Fruit fly (Drosophila melanogaster) whole organism, embryonic: ENCODE results near the gene temp.
A peak's percentile ranks its signal among the peaks of the same experiment; 100 is the strongest.

ENCODE experiments used
- ATbp ChIP-seq: fragments of 200-800 bp; sonication (Bioruptor generic); optimal IDR thresholded peaks from 2 replicates; lab custom pipeline; 2017; ENCODE audit warnings: missing biosample characterization, mild to moderate bottlenecking, missing genetic modification characterization, missing genetic modification reagents
- Aef1 ChIP-seq: fragments of 200-800 bp; sonication (Bioruptor generic); IDR thresholded peaks from 3 replicates; pipeline ENCODE4 v1.3.6; 2022; ENCODE audit warnings: missing biosample characterization, missing genetic modification characterization
- BEAF-32 ChIP-seq: fragments of 200-800 bp; sonication (Bioruptor generic); optimal IDR thresholded peaks from 3 replicates; lab custom pipeline; 2017; ENCODE audit warnings: missing biosample characterization, missing genetic modification characterization, mild to moderate bottlenecking, moderate library complexity, missing genetic modification reagents
- CG10147 ChIP-seq: fragments of 200-800 bp; sonication (Bioruptor generic); optimal IDR thresholded peaks from 2 replicates; lab custom pipeline; 2019; ENCODE audit warnings: missing biosample characterization, mild to moderate bottlenecking, missing genetic modification characterization, moderate library complexity
- CG12744 ChIP-seq: fragments of 200-800 bp; sonication (Bioruptor generic); optimal IDR thresholded peaks from 2 replicates; lab custom pipeline; 2016; ENCODE audit warnings: missing biosample characterization, missing genetic modification characterization
- CG13424 ChIP-seq: fragments of 200-800 bp; sonication (Bioruptor generic); optimal IDR thresholded peaks from 2 replicates; lab custom pipeline; 2019; ENCODE audit warnings: missing biosample characterization, mild to moderate bottlenecking, missing genetic modification characterization, moderate library complexity
- CG14441 ChIP-seq: fragments of 200-800 bp; sonication (Bioruptor generic); IDR thresholded peaks from 2 replicates; pipeline ENCODE4 v1.3.6; 2022; ENCODE audit warnings: missing biosample characterization, missing genetic modification characterization
- CG1603 ChIP-seq: fragments of 200-800 bp; sonication (Bioruptor generic); optimal IDR thresholded peaks from 2 replicates; lab custom pipeline; 2019; ENCODE audit warnings: missing biosample characterization, mild to moderate bottlenecking, missing genetic modification characterization, moderate library complexity
- CG18599 ChIP-seq: fragments of 200-800 bp; sonication (Bioruptor generic); optimal IDR thresholded peaks from 3 replicates; lab custom pipeline; 2017; ENCODE audit warnings: missing biosample characterization, missing genetic modification characterization, mild to moderate bottlenecking, moderate library complexity, missing genetic modification reagents
- CG31441 ChIP-seq: fragments of 200-800 bp; sonication (Bioruptor generic); IDR thresholded peaks from 2 replicates; pipeline ENCODE4 v1.3.6; 2022; ENCODE audit warnings: missing biosample characterization, missing genetic modification characterization
- CG34376 ChIP-seq: fragments of 200-800 bp; sonication (Bioruptor generic); optimal IDR thresholded peaks from 2 replicates; lab custom pipeline; 2018; ENCODE audit warnings: missing biosample characterization, mild to moderate bottlenecking, missing genetic modification characterization
- CG3726 ChIP-seq: fragments of 200-800 bp; sonication (Bioruptor generic); IDR thresholded peaks from 3 replicates; pipeline ENCODE4, ENCODE4 v1.3.6; 2022; ENCODE audit warnings: missing biosample characterization, missing genetic modification characterization
- CG4282 ChIP-seq: fragments of 200-800 bp; sonication (Bioruptor generic); optimal IDR thresholded peaks from 2 replicates; lab custom pipeline; 2016; ENCODE audit warnings: missing biosample characterization, missing genetic modification characterization
- CG4730 ChIP-seq: fragments of 200-800 bp; sonication (Bioruptor generic); IDR thresholded peaks from 2 replicates; pipeline ENCODE4 v1.3.6; 2022; ENCODE audit warnings: missing biosample characterization, missing genetic modification characterization
- CG4854 ChIP-seq: fragments of 200-800 bp; sonication (Bioruptor generic); optimal IDR thresholded peaks from 2 replicates; lab custom pipeline; 2016; ENCODE audit warnings: missing biosample characterization, missing genetic modification characterization, inconsistent platforms
- CG6813 ChIP-seq: fragments of 200-800 bp; sonication (Bioruptor generic); optimal IDR thresholded peaks from 2 replicates; lab custom pipeline; 2017; ENCODE audit warnings: missing biosample characterization, missing genetic modification characterization, mild to moderate bottlenecking, moderate library complexity, missing genetic modification reagents
- CG7786 ChIP-seq: fragments of 200-800 bp; sonication (Bioruptor generic); optimal IDR thresholded peaks from 2 replicates; lab custom pipeline; 2016; ENCODE audit warnings: missing biosample characterization, missing genetic modification characterization
- CG7987 ChIP-seq: fragments of 200-800 bp; sonication (Bioruptor generic); optimal IDR thresholded peaks from 2 replicates; lab custom pipeline; 2018; ENCODE audit warnings: missing biosample characterization, mild to moderate bottlenecking, missing genetic modification characterization, moderate library complexity
- CG8281 ChIP-seq: fragments of 200-800 bp; sonication (Bioruptor generic); optimal IDR thresholded peaks from 2 replicates; lab custom pipeline; 2018; ENCODE audit warnings: missing biosample characterization, mild to moderate bottlenecking, missing genetic modification characterization, moderate library complexity
- CG8944 ChIP-seq: fragments of 200-800 bp; sonication (Bioruptor generic); optimal IDR thresholded peaks from 3 replicates; lab custom pipeline; 2016; ENCODE audit warnings: missing biosample characterization, missing genetic modification characterization
- CkIIα-i1 ChIP-seq: fragments of 200-800 bp; sonication (Bioruptor generic); IDR thresholded peaks from 2 replicates; pipeline ENCODE4 v1.3.6; 2022; ENCODE audit warnings: missing biosample characterization, missing genetic modification characterization
- Dad ChIP-seq: fragments of 200-800 bp; sonication (Bioruptor generic); optimal IDR thresholded peaks from 3 replicates; lab custom pipeline; 2016; ENCODE audit warnings: missing biosample characterization, missing genetic modification characterization
- Elba2 ChIP-seq: fragments of 200-800 bp; sonication (Bioruptor generic); optimal IDR thresholded peaks from 3 replicates; lab custom pipeline; 2016; ENCODE audit warnings: missing biosample characterization, missing genetic modification characterization
- Hey ChIP-seq: fragments of 200-800 bp; sonication (Bioruptor generic); optimal IDR thresholded peaks from 3 replicates; lab custom pipeline; 2018; ENCODE audit warnings: missing biosample characterization, mild to moderate bottlenecking, missing genetic modification characterization
- Hsf ChIP-seq: fragments of 200-800 bp; sonication (Bioruptor generic); optimal IDR thresholded peaks from 3 replicates; lab custom pipeline; 2016; ENCODE audit warnings: missing biosample characterization, missing genetic modification characterization
- Lpt ChIP-seq: fragments of >200 bp; optimal IDR thresholded peaks from 2 replicates; lab custom pipeline; 2018; ENCODE audit warnings: missing biosample characterization, missing genetic modification characterization
- Meics ChIP-seq: fragments of 200-800 bp; sonication (Bioruptor generic); optimal IDR thresholded peaks from 2 replicates; lab custom pipeline; 2017; ENCODE audit warnings: missing biosample characterization, mild to moderate bottlenecking, missing genetic modification characterization
- Optix ChIP-seq: fragments of 200-800 bp; sonication (Bioruptor generic); IDR thresholded peaks from 3 replicates; pipeline ENCODE4 v1.3.6; 2022; ENCODE audit warnings: missing biosample characterization, missing genetic modification characterization
- Pdp1 ChIP-seq, 2 experiments: fragments of 200-800 bp; sonication (Bioruptor generic); optimal IDR thresholded peaks; 3 replicates each; lab custom pipeline; 2016; ENCODE audit warnings: missing biosample characterization in 2 of 2, missing genetic modification characterization in 2 of 2, mild to moderate bottlenecking in 1 of 2, moderate library complexity in 1 of 2
- Rfx ChIP-seq: fragments of 200-800 bp; sonication (Bioruptor generic); IDR thresholded peaks from 2 replicates; pipeline ENCODE4 v1.3.6; 2022; ENCODE audit warnings: missing biosample characterization, missing genetic modification characterization
- Sin3A ChIP-seq: fragments of >200 bp; optimal IDR thresholded peaks from 2 replicates; lab custom pipeline; 2018
- Sry-β ChIP-seq: fragments of 200-800 bp; sonication (Bioruptor generic); optimal IDR thresholded peaks from 2 replicates; lab custom pipeline; 2018; ENCODE audit warnings: missing biosample characterization, mild to moderate bottlenecking, missing genetic modification characterization, moderate library complexity
- cad ChIP-seq: fragments of >200 bp; optimal IDR thresholded peaks from 2 replicates; lab custom pipeline; 2017; ENCODE audit warnings: missing biosample characterization, missing genetic modification characterization
- ci ChIP-seq: fragments of 200-800 bp; sonication (Bioruptor generic); IDR thresholded peaks from 3 replicates; pipeline ENCODE4 v1.3.6; 2022; ENCODE audit warnings: missing biosample characterization, missing genetic modification characterization
- crc ChIP-seq: fragments of 200-800 bp; sonication (Bioruptor generic); optimal IDR thresholded peaks from 2 replicates; lab custom pipeline; 2016; ENCODE audit warnings: missing biosample characterization, missing genetic modification characterization
- eyg ChIP-seq: fragments of 200-800 bp; sonication (Bioruptor generic); optimal IDR thresholded peaks from 3 replicates; lab custom pipeline; 2016; ENCODE audit warnings: missing biosample characterization, missing genetic modification characterization
- fd64A ChIP-seq: fragments of 200-800 bp; sonication (Bioruptor generic); optimal IDR thresholded peaks from 3 replicates; lab custom pipeline; 2018; ENCODE audit warnings: missing biosample characterization, mild to moderate bottlenecking, missing genetic modification characterization
- jigr1 ChIP-seq: fragments of 200-800 bp; sonication (Bioruptor generic); IDR thresholded peaks from 3 replicates; pipeline ENCODE4 v1.3.6; 2022; ENCODE audit warnings: missing biosample characterization, missing genetic modification characterization
- jing ChIP-seq: fragments of 200-800 bp; sonication (Bioruptor generic); optimal IDR thresholded peaks from 2 replicates; lab custom pipeline; 2018; ENCODE audit warnings: missing biosample characterization, mild to moderate bottlenecking, missing genetic modification characterization
- pita ChIP-seq: fragments of 200-800 bp; sonication (Bioruptor generic); optimal IDR thresholded peaks from 2 replicates; lab custom pipeline; 2017; ENCODE audit warnings: missing biosample characterization, mild to moderate bottlenecking, missing genetic modification characterization
- prd ChIP-seq, 3 experiments: fragments of >200 bp in 2 of 3; fragments of 200-800 bp in 1 of 3; sonication (Bioruptor generic) in 1 of 3; optimal IDR thresholded peaks in 2 of 3; IDR thresholded peaks in 1 of 3; 2 replicates in 2 of 3; 3 replicates in 1 of 3; pipeline versions ENCODE4 v1.3.6 to Lab custom; 2017 to 2022; ENCODE audit warnings: missing biosample characterization in 1 of 3, missing genetic modification characterization in 1 of 3
- sens-2 ChIP-seq: fragments of 200-800 bp; sonication (Bioruptor generic); IDR thresholded peaks from 2 replicates; pipeline ENCODE4 v1.3.6; 2022; ENCODE audit warnings: missing biosample characterization, missing genetic modification characterization
- seq ChIP-seq: fragments of 200-800 bp; sonication (Bioruptor generic); IDR thresholded peaks from 2 replicates; pipeline ENCODE4 v1.3.6; 2022; ENCODE audit warnings: missing biosample characterization, missing genetic modification characterization
- shn ChIP-seq: fragments of 200-800 bp; sonication (Bioruptor generic); optimal IDR thresholded peaks from 3 replicates; lab custom pipeline; 2016; ENCODE audit warnings: missing biosample characterization, missing genetic modification characterization
- sisA ChIP-seq: fragments of 200-800 bp; sonication (Bioruptor generic); IDR thresholded peaks from 2 replicates; pipeline ENCODE4 v1.3.6; 2022; ENCODE audit warnings: missing biosample characterization, missing genetic modification characterization
- slbo ChIP-seq: fragments of 200-800 bp; sonication (Bioruptor generic); IDR thresholded peaks from 2 replicates; pipeline ENCODE4 v1.3.6; 2022; ENCODE audit warnings: missing biosample characterization, missing genetic modification characterization
- slp2 ChIP-seq: fragments of 200-800 bp; sonication (Bioruptor generic); optimal IDR thresholded peaks from 2 replicates; lab custom pipeline; 2016; ENCODE audit warnings: missing biosample characterization, missing genetic modification characterization
- tgo ChIP-seq: fragments of 200-800 bp; sonication (Bioruptor generic); IDR thresholded peaks from 3 replicates; pipeline ENCODE4 v1.3.6; 2022; ENCODE audit warnings: missing biosample characterization, missing genetic modification characterization
- tll ChIP-seq, 2 experiments: fragments of 200-800 bp in 1 of 2; fragments of >200 bp in 1 of 2; sonication (Bioruptor generic) in 1 of 2; optimal IDR thresholded peaks; 2 replicates each; lab custom pipeline; 2017 to 2019; ENCODE audit warnings: missing biosample characterization in 2 of 2, missing genetic modification characterization in 2 of 2, mild to moderate bottlenecking in 1 of 2, moderate library complexity in 1 of 2
- tna ChIP-seq: fragments of 200-800 bp; sonication (Bioruptor generic); IDR thresholded peaks from 2 replicates; pipeline ENCODE4 v1.3.6; 2022; ENCODE audit warnings: missing biosample characterization, missing genetic modification characterization; ENCODE audit not compliant: partially characterized antibody
- trh ChIP-seq: fragments of 200-800 bp; sonication (Bioruptor generic); optimal IDR thresholded peaks from 2 replicates; lab custom pipeline; 2016; ENCODE audit warnings: missing biosample characterization, missing genetic modification characterization

temp gene

DNA sequence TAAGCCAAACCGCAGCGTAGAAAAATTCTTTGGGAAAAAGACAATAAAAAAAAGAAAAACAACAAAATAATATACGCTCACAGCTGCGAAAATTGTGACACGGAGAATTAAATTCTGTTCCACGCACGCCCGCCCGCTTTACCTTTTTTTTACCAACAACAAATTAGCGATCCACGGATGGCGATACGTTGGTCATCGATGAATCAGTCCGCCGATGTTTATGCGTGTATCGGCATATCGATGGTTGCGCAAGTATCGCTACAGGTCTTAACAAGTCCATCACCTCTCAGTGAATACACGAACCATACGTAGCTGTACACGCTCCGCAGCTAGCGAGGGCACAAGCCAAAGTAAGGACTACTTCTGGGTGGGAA is 8.2 kb upstream of the temp start, which contains the start of gene CG2924 (continued):
- TF ChIP-seq Elba2 (GFP tag; lab: Kevin White, UChicago) (no peak), Aef1 (peak; percentile 88), tna (GFP tag; lab: Robert Waterston, UW) (peak; percentile 99), CG7987 (GFP tag; lab: Kevin White, UChicago) (peak; percentile 53), CG3726 (GFP tag; lab: Robert Waterston, UW) (no peak), CG4282 (GFP tag; lab: Kevin White, UChicago) (peak; percentile 33), pita (GFP tag; lab: Kevin White, UChicago) (peak; percentile 97), crc (GFP tag; lab: Kevin White, UChicago) (peak; percentile 22), CG14441 (peak; percentile 27; the same call in 1 of the 2 replicates), cad (GFP tag; lab: Kevin White, UChicago) (no peak), Pdp1 (GFP tag; optimal IDR thresholded peaks at IDR 0.05; lab: Kevin White, UChicago) (peak; percentile 53 to 87), Sin3A (lab: Kevin White, UChicago) (peak; percentile 73), Hsf (GFP tag; lab: Kevin White, UChicago) (peak; percentile 44), CG8281 (tag; lab: Kevin White, UChicago) (no peak), Dad (GFP tag; lab: Kevin White, UChicago) (peak; percentile 67), Optix (no peak), seq (GFP tag; lab: Robert Waterston, UW) (no peak), sens-2 (GFP tag; lab: Robert Waterston, UW) (no peak), Lpt (GFP tag; lab: Kevin White, UChicago) (no peak), slp2 (GFP tag; lab: Kevin White, UChicago) (no peak), jigr1 (GFP tag; lab: Robert Waterston, UW) (no peak), CG13424 (tag; lab: Kevin White, UChicago) (peak; percentile 41), CG1603 (tag; lab: Kevin White, UChicago) (peak; percentile 93), CG8944 (GFP tag; lab: Kevin White, UChicago) (peak; percentile 65), shn (GFP tag; lab: Kevin White, UChicago) (peak; percentile 45), CG7786 (GFP tag; lab: Kevin White, UChicago) (peak; percentile 63), fd64A (GFP tag; lab: Kevin White, UChicago) (no peak), CG4854 (peak; percentile 13), Sry-β (GFP tag; lab: Kevin White, UChicago) (no peak), CG6813 (GFP tag; lab: Kevin White, UChicago) (peak; percentile 36), CG4730 (GFP tag; lab: Robert Waterston, UW) (no peak), Meics (GFP tag; lab: Kevin White, UChicago) (no peak), jing (GFP tag; lab: Kevin White, UChicago) (no peak), Rfx (GFP tag; lab: Robert Waterston, UW) (peak; percentile 87), tll (GFP tag; optimal IDR thresholded peaks at IDR 0.05; lab: Kevin White, UChicago) (no peak), ATbp (GFP tag; lab: Kevin White, UChicago) (no peak), BEAF-32 (peak; percentile 100), CG31441 (no peak), slbo (GFP tag; lab: Robert Waterston, UW) (peak; percentile 89), prd (optimal IDR thresholded peaks at IDR 0.05; lab: Kevin White, UChicago) (no peak), prd (GFP tag; IDR thresholded peaks at IDR 0.05; lab: Robert Waterston, UW) (peak; percentile 65), CG12744 (no peak), CG10147 (peak; percentile 43), eyg (GFP tag; lab: Kevin White, UChicago) (peak; percentile 59), tgo (GFP tag; lab: Robert Waterston, UW) (peak; percentile 36; the same call in 1 of the 3 replicates), sisA (peak; percentile 62), ci (GFP tag; lab: Robert Waterston, UW) (peak; percentile 57; the same call in 2 of the 3 replicates), CkIIα-i1 (GFP tag; lab: Robert Waterston, UW) (no peak), trh (GFP tag; lab: Kevin White, UChicago) (no peak), CG18599 (GFP tag; lab: Kevin White, UChicago) (peak; percentile 59), Hey (tag; lab: Kevin White, UChicago) (no peak), CG34376 (peak; percentile 51)
